Fruit fly (Drosophila melanogaster): ENCODE measurements around the gene Tlk.

- no peak for TF ChIP-seq kay (GFP tag; ENCODE audit: borderline replicate concordance)
- no peak for TF ChIP-seq Clk (GFP tag; optimal IDR thresholded peaks at IDR 0.05)
- TF ChIP-seq cic (GFP tag; optimal IDR thresholded peaks at IDR 0.05): no peak
Observed at dm6 chrX:3832226-3832625, 112.4 kb downstream of the Tlk start.
